Fruit fly (Drosophila melanogaster) whole organism: ENCODE measurements around the gene Wdr24.

ENCODE experiments used
- CG8478 ChIP-seq: fragments of >200 bp; optimal IDR thresholded peaks from 2 replicates; lab custom pipeline; 2018; ENCODE audit warnings: inconsistent platforms
- Dll ChIP-seq: fragments of >200 bp; optimal IDR thresholded peaks from 2 replicates; lab custom pipeline; 2017
- EcR ChIP-seq, 2 experiments: fragments of >200 bp; optimal IDR thresholded peaks; 2 replicates each; lab custom pipeline; 2017; ENCODE audit warnings: missing biosample characterization in 2 of 2, missing genetic modification characterization in 2 of 2, missing genetic modification reagents in 2 of 2
- pan ChIP-seq: fragments of >200 bp; optimal IDR thresholded peaks from 2 replicates; lab custom pipeline; 2017
- psq ChIP-seq: fragments of >200 bp; optimal IDR thresholded peaks from 2 replicates; lab custom pipeline; 2017
- usp ChIP-seq: fragments of >200 bp; optimal IDR thresholded peaks from 2 replicates; lab custom pipeline; 2017; ENCODE audit warnings: missing biosample characterization, missing genetic modification characterization, mixed read lengths

DNA sequence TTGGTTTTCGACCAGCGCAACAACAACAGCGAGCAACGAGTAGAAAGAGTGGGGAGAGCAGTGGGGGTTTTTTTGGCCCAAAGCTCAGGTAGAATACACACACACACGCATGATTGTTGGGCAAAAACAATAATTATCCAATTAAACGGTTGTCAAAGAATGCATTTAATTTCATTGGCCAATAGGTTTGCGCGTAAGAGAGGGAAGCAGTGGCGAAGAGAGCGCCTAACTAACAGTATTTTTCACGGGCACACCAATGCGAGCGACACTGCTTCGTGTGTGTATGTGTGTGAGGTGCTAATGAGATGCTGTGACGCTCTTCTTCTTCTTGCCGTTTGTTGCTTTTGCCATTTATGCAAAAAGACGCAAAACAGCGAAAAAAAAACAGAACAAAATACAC lies 18.6 kb downstream of the Wdr24 start:
- TF ChIP-seq pan (lab: Kevin White, UChicago), result no peak
- no peak for TF ChIP-seq psq (lab: Kevin White, UChicago)
- TF ChIP-seq EcR (GFP tag; optimal IDR thresholded peaks at IDR 0.05; lab: Kevin White, UChicago), result no peak
- no peak for TF ChIP-seq usp (GFP tag; lab: Kevin White, UChicago)
- TF ChIP-seq CG8478, result no peak
- TF ChIP-seq Dll, result peak; percentile 52
